Fruit fly (Drosophila melanogaster): Measurements from ENCODE around the gene Abd-B.

The Abd-B gene

dm6 chr3R:16986181-16987074 lies 14.4 kb upstream of the Abd-B start (continued):
- TF ChIP-seq prd (optimal IDR thresholded peaks at IDR 0.05) (no peak), prd (GFP tag; IDR thresholded peaks at IDR 0.05) (peak; percentile 97), sr (GFP tag; IDR thresholded peaks at IDR 0.05) (peak; percentile 91; the same call in 2 of the 3 replicates), CG10431 (GFP tag; optimal IDR thresholded peaks at IDR 0.05) (peak; percentile 48), CG2116 (GFP tag; optimal IDR thresholded peaks at IDR 0.05) (peak; percentile 36), Ssrp (tag; optimal IDR thresholded peaks at IDR 0.05) (peak; percentile 77), tgo (GFP tag; IDR thresholded peaks at IDR 0.05) (peak; percentile 93), zfh1 (GFP tag; IDR thresholded peaks at IDR 0.05) (peak; percentile 94), D19B (GFP tag; optimal IDR thresholded peaks at IDR 0.05) (peak; percentile 85), PHDP (tag; optimal IDR thresholded peaks at IDR 0.05) (peak; percentile 91), Blimp-1 (GFP tag; optimal IDR thresholded peaks at IDR 0.05) (peak; percentile 62), inv (GFP tag; IDR thresholded peaks at IDR 0.05; ENCODE audit: partially characterized antibody) (peak; percentile 11; the same call in 1 of the 2 replicates), schlank (tag; optimal IDR thresholded peaks at IDR 0.05) (peak; percentile 97), wdn (GFP tag; IDR thresholded peaks at IDR 0.05) (peak; percentile 98), Hsf (GFP tag; optimal IDR thresholded peaks at IDR 0.05) (peak; percentile 91), slbo (GFP tag; IDR thresholded peaks at IDR 0.05) (peak; percentile 99), CG10543 (GFP tag; optimal IDR thresholded peaks at IDR 0.05) (peak; percentile 98), bab2 (GFP tag; optimal IDR thresholded peaks at IDR 0.05) (peak; percentile 97), sima (GFP tag; optimal IDR thresholded peaks at IDR 0.05) (peak; percentile 76), CG13424 (tag; optimal IDR thresholded peaks at IDR 0.05) (peak; percentile 91), Doc3 (GFP tag; IDR thresholded peaks at IDR 0.05; ENCODE audit: partially characterized antibody) (no peak), bcd (GFP tag; optimal IDR thresholded peaks at IDR 0.05) (peak; percentile 93), CG13296 (GFP tag; optimal IDR thresholded peaks at IDR 0.05) (peak; percentile 95), CG15479 (GFP tag; optimal IDR thresholded peaks at IDR 0.05) (peak; percentile 78), CG10147 (GFP tag; optimal IDR thresholded peaks at IDR 0.05) (peak; percentile 85), NC2β (GFP tag; optimal IDR thresholded peaks at IDR 0.05) (peak; percentile 85), CG11723 (GFP tag; optimal IDR thresholded peaks at IDR 0.05) (peak; percentile 91), corto (GFP tag; optimal IDR thresholded peaks at IDR 0.05) (peak; percentile 70), CG3163 (GFP tag; optimal IDR thresholded peaks at IDR 0.05) (peak; percentile 82), CG14860 (GFP tag; IDR thresholded peaks at IDR 0.05; ENCODE audit: partially characterized antibody) (no peak), chinmo (GFP tag; IDR thresholded peaks at IDR 0.05; ENCODE audit: partially characterized antibody) (0 out of 4 replicates have a peak, but pooled peaks have one; percentile 49), CG43689 (GFP tag; IDR thresholded peaks at IDR 0.05) (peak; percentile 91), Nf-YC (tag; optimal IDR thresholded peaks at IDR 0.05) (peak; percentile 70), nmo (GFP tag; optimal IDR thresholded peaks at IDR 0.05) (peak; percentile 84), CG32772 (GFP tag; IDR thresholded peaks at IDR 0.05) (peak; percentile 94), trem (tag; optimal IDR thresholded peaks at IDR 0.05) (peak; percentile 21), CG2875 (GFP tag; optimal IDR thresholded peaks at IDR 0.05) (peak; percentile 47), CG7928 (GFP tag; optimal IDR thresholded peaks at IDR 0.05) (peak; percentile 69), CrebB (tag; optimal IDR thresholded peaks at IDR 0.05) (peak; percentile 93), CTCF (GFP tag; optimal IDR thresholded peaks at IDR 0.05) (peak; percentile 26), CG4854 (GFP tag; optimal IDR thresholded peaks at IDR 0.05) (peak; percentile 88), dmrt11E (tag; optimal IDR thresholded peaks at IDR 0.05) (peak; percentile 35), CoRest (tag; optimal IDR thresholded peaks at IDR 0.05) (peak; percentile 92), aop (GFP tag; IDR thresholded peaks at IDR 0.05) (peak; percentile 91), CG3407 (GFP tag; optimal IDR thresholded peaks at IDR 0.05) (peak; percentile 41), Gug (GFP tag; IDR thresholded peaks at IDR 0.05) (peak; percentile 98), Eip74EF (GFP tag; optimal IDR thresholded peaks at IDR 0.05) (peak in 1 of 2 experiments; percentile 87), az2 (GFP tag; optimal IDR thresholded peaks at IDR 0.05) (peak; percentile 89)

Measured in whole organism, embryonic.